Worm (Caenorhabditis elegans) whole organism, L4/young adult: ENCODE results near the gene srh-274.
"Not testable (repeated sequence)": the region's sequence is repeated elsewhere in the genome, so short reads cannot be mapped to it uniquely, and the experiment has no call there.

Source experiments
- W03F9.2 ChIP-seq: fragments of 150-350 bp; optimal IDR thresholded peaks from 2 replicates; lab custom pipeline; 2014; ENCODE audit warnings: missing biosample characterization, missing genetic modification characterization
- dao-5 ChIP-seq: sonication (generic microtip); optimal IDR thresholded peaks from 2 replicates; lab custom pipeline; 2016; ENCODE audit warnings: missing genotype, missing genetic modification characterization, moderate library complexity, missing compliant biosample characterization

DNA sequence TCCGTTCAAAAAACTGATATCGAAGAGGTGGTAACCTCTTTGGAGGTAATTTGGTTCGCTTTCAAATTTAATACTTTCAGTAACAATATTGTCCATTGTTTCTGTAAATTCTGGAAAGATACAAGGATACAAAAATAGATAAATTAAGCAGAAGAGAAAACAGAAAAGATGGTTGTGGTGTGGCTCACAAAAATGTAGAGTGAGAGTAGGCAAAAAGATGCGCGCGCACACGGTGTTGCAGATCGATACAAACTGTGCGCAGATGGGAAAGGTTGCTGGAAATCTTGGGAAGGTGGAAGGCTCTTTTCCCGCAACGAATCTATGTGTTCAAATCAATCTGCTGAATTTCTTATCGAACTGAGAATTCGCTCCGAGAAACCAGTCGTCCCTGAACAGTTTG lies 41.7 kb downstream of the srh-274 start, which contains the start of gene btb-11:
- not testable (repeated sequence) for TF ChIP-seq dao-5, W03F9.2 (tag; lab: Kevin White, UChicago)
